Worm (Caenorhabditis elegans) whole organism, L2 larva: ENCODE data around the gene F35F10.14.

Source experiments
- C34F6.9 ChIP-seq: fragments of 150-350 bp; optimal IDR thresholded peaks from 2 replicates; lab custom pipeline; 2014; ENCODE audit warnings: missing biosample characterization, missing genetic modification characterization
- F13H6.1 ChIP-seq: sonication (generic microtip); optimal IDR thresholded peaks from 2 replicates; lab custom pipeline; 2016; ENCODE audit warnings: missing genetic modification characterization, missing compliant biosample characterization
- R02D3.7 ChIP-seq: fragments of 150-350 bp; optimal IDR thresholded peaks from 2 replicates; lab custom pipeline; 2014; ENCODE audit warnings: missing biosample characterization, missing genetic modification characterization
- Y55F3AM.14 ChIP-seq: fragments of 200-800 bp; sonication (Bioruptor generic); optimal IDR thresholded peaks from 2 replicates; lab custom pipeline; 2018; ENCODE audit warnings: mild to moderate bottlenecking, missing genetic modification characterization, missing compliant biosample characterization
- alr-1 ChIP-seq: fragments of 150-350 bp; optimal IDR thresholded peaks from 2 replicates; lab custom pipeline; 2014; ENCODE audit warnings: missing biosample characterization, missing genetic modification characterization
- aly-2 ChIP-seq: fragments of 150-350 bp; optimal IDR thresholded peaks from 2 replicates; lab custom pipeline; 2014; ENCODE audit warnings: missing biosample characterization, missing genetic modification characterization
- ama-1 ChIP-seq: fragments of 150-350 bp; optimal IDR thresholded peaks from 2 replicates; lab custom pipeline; 2018; ENCODE audit warnings: inconsistent platforms
- blmp-1 ChIP-seq: sonication (generic microtip); optimal IDR thresholded peaks from 2 replicates; lab custom pipeline; 2017; ENCODE audit warnings: missing genetic modification characterization, mild to moderate bottlenecking, missing compliant biosample characterization, antibody characterized with exemption, moderate library complexity; ENCODE audit not compliant: insufficient read depth
- ceh-16 ChIP-seq: fragments of 150-350 bp; optimal IDR thresholded peaks from 2 replicates; lab custom pipeline; 2014; ENCODE audit warnings: missing biosample characterization, missing genetic modification characterization
- ceh-82 ChIP-seq: fragments of 150-350 bp; optimal IDR thresholded peaks from 2 replicates; lab custom pipeline; 2014; ENCODE audit warnings: missing biosample characterization, missing genetic modification characterization
- elt-1 ChIP-seq: fragments of 150-350 bp; optimal IDR thresholded peaks from 2 replicates; lab custom pipeline; 2014; ENCODE audit warnings: missing biosample characterization, missing genetic modification characterization
- elt-3 ChIP-seq: sonication (generic microtip); optimal IDR thresholded peaks from 2 replicates; lab custom pipeline; 2017; ENCODE audit warnings: missing biosample characterization, missing genetic modification characterization
- fos-1 ChIP-seq: fragments of 150-350 bp; optimal IDR thresholded peaks from 2 replicates; lab custom pipeline; 2014; ENCODE audit warnings: missing biosample characterization, missing genetic modification characterization
- gmeb-1 ChIP-seq: fragments of 150-350 bp; optimal IDR thresholded peaks from 2 replicates; lab custom pipeline; 2014; ENCODE audit warnings: missing biosample characterization, missing genetic modification characterization
- lin-11 ChIP-seq: fragments of 150-350 bp; sonication (generic microtip); optimal IDR thresholded peaks from 2 replicates; lab custom pipeline; 2014; ENCODE audit warnings: missing biosample characterization, missing genetic modification characterization, inconsistent platforms, mixed read lengths
- lsy-2 ChIP-seq, 2 experiments: fragments of 150-350 bp in 1 of 2; sonication (generic microtip) in 1 of 2; optimal IDR thresholded peaks; 2 replicates each; lab custom pipeline; 2014 to 2017; ENCODE audit warnings: missing biosample characterization in 2 of 2, missing genetic modification characterization in 2 of 2
- mab-5 ChIP-seq: fragments of 150-350 bp; optimal IDR thresholded peaks from 2 replicates; lab custom pipeline; 2014; ENCODE audit warnings: missing biosample characterization, missing genetic modification characterization
- mdl-1 ChIP-seq, 2 experiments: fragments of 150-350 bp in 1 of 2; sonication (generic microtip) in 1 of 2; optimal IDR thresholded peaks; 2 replicates each; lab custom pipeline; 2017; ENCODE audit warnings: missing biosample characterization in 2 of 2, missing genetic modification characterization in 2 of 2
- nhr-10 ChIP-seq: sonication (generic microtip); optimal IDR thresholded peaks from 2 replicates; lab custom pipeline; 2017; ENCODE audit warnings: missing biosample characterization, missing genetic modification characterization
- nhr-11 ChIP-seq: fragments of 150-350 bp; optimal IDR thresholded peaks from 2 replicates; lab custom pipeline; 2014; ENCODE audit warnings: missing biosample characterization, missing genetic modification characterization
- nhr-129 ChIP-seq: fragments of 150-350 bp; optimal IDR thresholded peaks from 2 replicates; lab custom pipeline; 2014; ENCODE audit warnings: missing biosample characterization, missing genetic modification characterization
- nhr-77 ChIP-seq: fragments of 150-350 bp; optimal IDR thresholded peaks from 2 replicates; lab custom pipeline; 2014; ENCODE audit warnings: missing biosample characterization, missing genetic modification characterization
- peb-1 ChIP-seq: fragments of 150-350 bp; optimal IDR thresholded peaks from 2 replicates; lab custom pipeline; 2014; ENCODE audit warnings: missing biosample characterization, missing genetic modification characterization
- sma-9 ChIP-seq, 2 experiments: fragments of 150-350 bp in 1 of 2; sonication (generic microtip) in 1 of 2; optimal IDR thresholded peaks; 2 replicates each; lab custom pipeline; 2014 to 2016; ENCODE audit warnings: missing genetic modification characterization in 2 of 2, mild to moderate bottlenecking in 1 of 2, missing biosample characterization in 1 of 2, missing compliant biosample characterization in 1 of 2, missing genetic modification reagents in 1 of 2, moderate library complexity in 1 of 2
- snpc-4 ChIP-seq: fragments of 150-350 bp; optimal IDR thresholded peaks from 2 replicates; lab custom pipeline; 2014; ENCODE audit warnings: missing biosample characterization, missing genetic modification characterization
- unc-55 ChIP-seq: fragments of 150-350 bp; sonication (generic microtip); optimal IDR thresholded peaks from 3 replicates; lab custom pipeline; 2014; ENCODE audit warnings: missing biosample characterization, missing genetic modification reagents, missing genetic modification characterization
- unc-62 ChIP-seq: fragments of 150-350 bp; optimal IDR thresholded peaks from 2 replicates; lab custom pipeline; 2014; ENCODE audit warnings: missing biosample characterization, missing genetic modification reagents, missing genetic modification characterization
- ztf-1 ChIP-seq: fragments of 200-800 bp; sonication (Bioruptor generic); conservative IDR thresholded peaks from 2 replicates; pipeline ENCODE4 v1.3.6; 2022; ENCODE audit warnings: missing genetic modification characterization, missing compliant biosample characterization
- ztf-11 ChIP-seq: sonication (generic microtip); optimal IDR thresholded peaks from 2 replicates; lab custom pipeline; 2017; ENCODE audit warnings: missing biosample characterization, missing genetic modification characterization
- ztf-4 ChIP-seq: fragments of 150-350 bp; optimal IDR thresholded peaks from 2 replicates; lab custom pipeline; 2014; ENCODE audit warnings: missing biosample characterization, missing genetic modification characterization

F35F10.14 gene

ce11 chrV:3349877-3350276, 30.0 kb upstream of the F35F10.14 start, which contains the start of gene C17B7.15:
Gene C17B7.15 (plus strand): TSS chrV:3350177.
- TF ChIP-seq sma-9 (GFP tag; optimal IDR thresholded peaks at IDR 0.05; lab: Kevin White, UChicago) (peak; percentile 25), sma-9 (tag; optimal IDR thresholded peaks at IDR 0.05; lab: Kevin White, UChicago) (no peak), alr-1 (tag; lab: Kevin White, UChicago) (no peak), ztf-1 (no peak), unc-55 (GFP tag; lab: Kevin White, UChicago) (no peak), R02D3.7 (no peak), nhr-10 (tag; lab: Kevin White, UChicago) (no peak)

ce11 chrV:3347486-3347885, 27.6 kb upstream of the F35F10.14 start:
- TF ChIP-seq aly-2 (no peak), F13H6.1 (tag; lab: Kevin White, UChicago) (peak; percentile 57), lsy-2 (tag; optimal IDR thresholded peaks at IDR 0.05; lab: Kevin White, UChicago) (peak in 1 of 2 experiments; percentile 36), sma-9 (GFP tag; optimal IDR thresholded peaks at IDR 0.05; lab: Kevin White, UChicago) (peak; percentile 88), sma-9 (tag; optimal IDR thresholded peaks at IDR 0.05; lab: Kevin White, UChicago) (no peak)
- TF ChIP-seq, all 48 proteins: peak for 3

ce11 chrV:3346434-3347019, 26.6 kb upstream of the F35F10.14 start, which contains the start of gene fbxa-65:
Gene fbxa-65 (minus strand): TSS chrV:3346484.
- TF ChIP-seq unc-62 = no peak
- peak; percentile 22 for TF ChIP-seq C34F6.9 (tag; lab: Kevin White, UChicago)
- no peak for TF ChIP-seq ztf-11 (tag; lab: Kevin White, UChicago)
- TF ChIP-seq nhr-11 = no peak
- TF ChIP-seq elt-1 (tag; lab: Kevin White, UChicago) = no peak
- no peak for TF ChIP-seq fos-1
- peak in 1 of 2 experiments; percentile 19 for TF ChIP-seq lsy-2 (tag; optimal IDR thresholded peaks at IDR 0.05; lab: Kevin White, UChicago)
- no peak for TF ChIP-seq ceh-16 (tag; lab: Kevin White, UChicago)
- TF ChIP-seq sma-9 (GFP tag; optimal IDR thresholded peaks at IDR 0.05; lab: Kevin White, UChicago) = peak; percentile 7
- no peak for TF ChIP-seq sma-9 (tag; optimal IDR thresholded peaks at IDR 0.05; lab: Kevin White, UChicago)

ce11 chrV:3344001-3344400, 24.1 kb upstream of the F35F10.14 start:
- TF ChIP-seq ceh-82 (tag; lab: Kevin White, UChicago) (no peak), snpc-4 (tag; lab: Kevin White, UChicago) (no peak), blmp-1 (no peak), F13H6.1 (tag; lab: Kevin White, UChicago) (peak; percentile 80), sma-9 (GFP tag; optimal IDR thresholded peaks at IDR 0.05; lab: Kevin White, UChicago) (peak; percentile 91), sma-9 (tag; optimal IDR thresholded peaks at IDR 0.05; lab: Kevin White, UChicago) (no peak)
- TF ChIP-seq, all 48 proteins: peak for 2

ce11 chrV:3342504-3342903, 22.6 kb upstream of the F35F10.14 start, which contains the start of gene C17B7.3:
Gene C17B7.3 (plus strand): TSS chrV:3342804.
- TF ChIP-seq ceh-82 (tag; lab: Kevin White, UChicago) = no peak
- no peak for TF ChIP-seq lin-11 (tag; lab: Kevin White, UChicago)
- TF ChIP-seq mab-5 (tag; lab: Kevin White, UChicago) = no peak
- no peak for TF ChIP-seq aly-2
- TF ChIP-seq alr-1 (tag; lab: Kevin White, UChicago) = no peak
- no peak for TF ChIP-seq nhr-77
- no peak for TF ChIP-seq ama-1 (lab: Kevin White, UChicago)
- TF ChIP-seq gmeb-1 (tag; lab: Kevin White, UChicago) = no peak
- TF ChIP-seq Y55F3AM.14 (GFP tag; lab: Kevin White, UChicago) = no peak
- no peak for TF ChIP-seq mdl-1 (tag; optimal IDR thresholded peaks at IDR 0.05; lab: Kevin White, UChicago)
- TF ChIP-seq unc-62 = no peak
- TF ChIP-seq ztf-11 (tag; lab: Kevin White, UChicago) = no peak
- TF ChIP-seq nhr-10 (tag; lab: Kevin White, UChicago) = no peak
- no peak for TF ChIP-seq F13H6.1 (tag; lab: Kevin White, UChicago)
- no peak for TF ChIP-seq sma-9 (GFP tag; optimal IDR thresholded peaks at IDR 0.05; lab: Kevin White, UChicago)
- TF ChIP-seq sma-9 (tag; optimal IDR thresholded peaks at IDR 0.05; lab: Kevin White, UChicago) = no peak
- TF ChIP-seq ztf-4 (tag; lab: Kevin White, UChicago) = no peak
- TF ChIP-seq nhr-129 (tag; lab: Kevin White, UChicago) = no peak
- no peak for TF ChIP-seq elt-1 (tag; lab: Kevin White, UChicago)
- no peak for TF ChIP-seq elt-3

- TF ChIP-seq blmp-1 (no peak), ztf-11 (tag; lab: Kevin White, UChicago) (no peak), unc-55 (GFP tag; lab: Kevin White, UChicago) (no peak), sma-9 (GFP tag; optimal IDR thresholded peaks at IDR 0.05; lab: Kevin White, UChicago) (peak; percentile 40), sma-9 (tag; optimal IDR thresholded peaks at IDR 0.05; lab: Kevin White, UChicago) (no peak), ceh-82 (tag; lab: Kevin White, UChicago) (no peak), ztf-1 (no peak), peb-1 (tag; lab: Kevin White, UChicago) (no peak), elt-3 (no peak)
Measured at ce11 chrV:3341906-3342305, 22.0 kb upstream of the F35F10.14 start, which contains the start of gene C17B7.10. Gene C17B7.10 (minus strand): TSS chrV:3342006.
